Fruit fly (Drosophila melanogaster): ENCODE measurements around the gene Hex-A.

Hex-A gene

dm6 chrX:9578696-9579509 lies 6.6 kb upstream of the Hex-A start (continued):
- TF ChIP-seq trh (GFP tag; optimal IDR thresholded peaks at IDR 0.05), result peak; percentile 97
- peak; percentile 83 for TF ChIP-seq CG30020 (tag; optimal IDR thresholded peaks at IDR 0.05)
- peak; percentile 92 for TF ChIP-seq run (tag; optimal IDR thresholded peaks at IDR 0.05)
- TF ChIP-seq Nf-YA (GFP tag; IDR thresholded peaks at IDR 0.05), result peak; percentile 94
- peak; percentile 98 for TF ChIP-seq shn (GFP tag; optimal IDR thresholded peaks at IDR 0.05)
- TF ChIP-seq tx (GFP tag; optimal IDR thresholded peaks at IDR 0.05), result peak; percentile 98
- TF ChIP-seq pita (GFP tag; optimal IDR thresholded peaks at IDR 0.05), result no peak
- TF ChIP-seq Nf-YB (GFP tag; optimal IDR thresholded peaks at IDR 0.05), result peak; percentile 86
- peak; percentile 98 for TF ChIP-seq CG4424 (GFP tag; optimal IDR thresholded peaks at IDR 0.05)
- TF ChIP-seq ara (GFP tag; IDR thresholded peaks at IDR 0.05), result peak; percentile 99
- TF ChIP-seq Dll (GFP tag; IDR thresholded peaks at IDR 0.05; ENCODE audit: partially characterized antibody), result no peak
- TF ChIP-seq slbo (GFP tag; IDR thresholded peaks at IDR 0.05), result peak; percentile 100
- peak; percentile 96 for TF ChIP-seq kni (GFP tag; optimal IDR thresholded peaks at IDR 0.05)
- peak; percentile 96 for TF ChIP-seq Meics (GFP tag; optimal IDR thresholded peaks at IDR 0.05)
- peak; percentile 97 for TF ChIP-seq btn (GFP tag; optimal IDR thresholded peaks at IDR 0.05)
- TF ChIP-seq br (optimal IDR thresholded peaks at IDR 0.05), result no peak
- TF ChIP-seq Dp (GFP tag; optimal IDR thresholded peaks at IDR 0.05), result no peak
- peak; percentile 96 for TF ChIP-seq emc (GFP tag; optimal IDR thresholded peaks at IDR 0.05)
- peak; percentile 97 for TF ChIP-seq fu2 (GFP tag; optimal IDR thresholded peaks at IDR 0.05)
- TF ChIP-seq Dek (tag; optimal IDR thresholded peaks at IDR 0.05), result peak; percentile 96
- peak; percentile 93 for TF ChIP-seq nerfin-1 (tag; optimal IDR thresholded peaks at IDR 0.05)
- TF ChIP-seq CG8290 (GFP tag; optimal IDR thresholded peaks at IDR 0.05), result peak; percentile 93
- TF ChIP-seq CG8290 (tag; optimal IDR thresholded peaks at IDR 0.05), result peak; percentile 41 to 99
- TF ChIP-seq ham (GFP tag; IDR thresholded peaks at IDR 0.05), result peak; percentile 94
- peak; percentile 98 for TF ChIP-seq dimm (GFP tag; IDR thresholded peaks at IDR 0.05)
- TF ChIP-seq HLH54F (GFP tag; optimal IDR thresholded peaks at IDR 0.05), result peak; percentile 98
- TF ChIP-seq NK7.1 (GFP tag; optimal IDR thresholded peaks at IDR 0.05), result peak; percentile 96
- TF ChIP-seq Ets65A (GFP tag), result peak; percentile 100
- no peak for TF ChIP-seq amos (GFP tag; IDR thresholded peaks at IDR 0.05; ENCODE audit: partially characterized antibody)
- peak; percentile 97 for TF ChIP-seq pb (GFP tag; optimal IDR thresholded peaks at IDR 0.05)
- peak; percentile 98 for TF ChIP-seq Dip3 (GFP tag; optimal IDR thresholded peaks at IDR 0.05)
- no peak for TF ChIP-seq CG7963 (GFP tag; IDR thresholded peaks at IDR 0.05; ENCODE audit: partially characterized antibody)
- TF ChIP-seq Bgb (GFP tag; IDR thresholded peaks at IDR 0.05; ENCODE audit: partially characterized antibody), result no peak
- TF ChIP-seq bbx (GFP tag; IDR thresholded peaks at IDR 0.05; ENCODE audit: partially characterized antibody), result no peak
- TF ChIP-seq Sox102F (GFP tag; optimal IDR thresholded peaks at IDR 0.05), result peak; percentile 99
- TF ChIP-seq crp (GFP tag; optimal IDR thresholded peaks at IDR 0.05), result peak in 1 of 2 experiments; percentile 73
- TF ChIP-seq Ada2b (GFP tag; IDR thresholded peaks at IDR 0.05), result peak; percentile 97
- TF ChIP-seq CG12659 (GFP tag; optimal IDR thresholded peaks at IDR 0.05), result peak; percentile 98
- peak; percentile 100 for TF ChIP-seq ci (GFP tag; IDR thresholded peaks at IDR 0.05)
- peak; percentile 94 for TF ChIP-seq CG7987 (GFP tag; optimal IDR thresholded peaks at IDR 0.05)
- no peak for TF ChIP-seq hbn (GFP tag; IDR thresholded peaks at IDR 0.05; ENCODE audit: partially characterized antibody)
- TF ChIP-seq CG11504 (tag; optimal IDR thresholded peaks at IDR 0.05), result peak; percentile 96
- TF ChIP-seq CG32532 (GFP tag; IDR thresholded peaks at IDR 0.05), result peak; percentile 99
- peak; percentile 86 for TF ChIP-seq CG7271 (tag; optimal IDR thresholded peaks at IDR 0.05)
- TF ChIP-seq Asciz (GFP tag; optimal IDR thresholded peaks at IDR 0.05), result peak; percentile 95
- TF ChIP-seq twi (tag; optimal IDR thresholded peaks at IDR 0.05), result peak; percentile 96
- TF ChIP-seq abd-A (tag; optimal IDR thresholded peaks at IDR 0.05), result peak; percentile 41
- TF ChIP-seq Hey (tag; optimal IDR thresholded peaks at IDR 0.05), result peak; percentile 85
- peak; percentile 99 for TF ChIP-seq otp (GFP tag; IDR thresholded peaks at IDR 0.05)

All from whole organism, embryonic.